Fruit fly (Drosophila melanogaster) whole organism, embryonic: ENCODE data around the gene CG10862.
A peak's percentile ranks its signal among the peaks of the same experiment; 100 is the strongest.

ENCODE experiments used
- CG10209 ChIP-seq: fragments of 200-800 bp; sonication (Bioruptor generic); optimal IDR thresholded peaks from 3 replicates; lab custom pipeline; 2017; ENCODE audit warnings: missing biosample characterization, mild to moderate bottlenecking, missing genetic modification characterization, missing genetic modification reagents
- CG10366 ChIP-seq: fragments of 200-800 bp; sonication (Bioruptor generic); IDR thresholded peaks from 2 replicates; pipeline ENCODE4 v1.3.6; 2022; ENCODE audit warnings: missing biosample characterization, missing genetic modification characterization
- CG11723 ChIP-seq: fragments of 200-800 bp; sonication (Bioruptor generic); optimal IDR thresholded peaks from 2 replicates; lab custom pipeline; 2017; ENCODE audit warnings: missing biosample characterization, mild to moderate bottlenecking, missing genetic modification characterization
- CG14014 ChIP-seq: fragments of 200-800 bp; sonication (Bioruptor generic); IDR thresholded peaks from 2 replicates; pipeline ENCODE4 v1.3.6; 2022; ENCODE audit warnings: missing biosample characterization, missing genetic modification characterization
- CG17568 ChIP-seq: fragments of 200-800 bp; sonication (Bioruptor generic); optimal IDR thresholded peaks from 2 replicates; lab custom pipeline; 2018; ENCODE audit warnings: missing biosample characterization, mild to moderate bottlenecking, missing genetic modification characterization, moderate library complexity
- CG17612 ChIP-seq: fragments of 200-800 bp; sonication (Bioruptor generic); IDR thresholded peaks from 2 replicates; pipeline ENCODE4 v1.3.6; 2022; ENCODE audit warnings: missing biosample characterization, missing genetic modification characterization
- CG17829 ChIP-seq: fragments of 200-800 bp; optimal IDR thresholded peaks from 2 replicates; lab custom pipeline; 2019; ENCODE audit warnings: missing biosample characterization, mild to moderate bottlenecking, missing genetic modification characterization, moderate library complexity
- CG2116 ChIP-seq: fragments of 200-800 bp; sonication (Bioruptor generic); optimal IDR thresholded peaks from 3 replicates; lab custom pipeline; 2018; ENCODE audit warnings: missing biosample characterization, mild to moderate bottlenecking, missing genetic modification characterization
- CG2712 ChIP-seq: fragments of 200-800 bp; optimal IDR thresholded peaks from 3 replicates; lab custom pipeline; 2019; ENCODE audit warnings: missing biosample characterization, mild to moderate bottlenecking, missing genetic modification characterization, moderate library complexity
- CG5953 ChIP-seq: fragments of 200-800 bp; sonication (Bioruptor generic); IDR thresholded peaks from 2 replicates; pipeline ENCODE4 v1.3.6; 2022; ENCODE audit warnings: missing biosample characterization, missing genetic modification characterization
- CG6689 ChIP-seq: fragments of 200-800 bp; sonication (Bioruptor generic); IDR thresholded peaks from 2 replicates; pipeline ENCODE4 v1.3.6; 2022; ENCODE audit warnings: missing biosample characterization, missing genetic modification characterization
- CG7271 ChIP-seq: fragments of 200-800 bp; sonication (Bioruptor generic); optimal IDR thresholded peaks from 2 replicates; lab custom pipeline; 2018; ENCODE audit warnings: missing biosample characterization, mild to moderate bottlenecking, missing genetic modification characterization, moderate library complexity
- CG7556 ChIP-seq: fragments of 200-800 bp; sonication (Bioruptor generic); optimal IDR thresholded peaks from 2 replicates; lab custom pipeline; 2017; ENCODE audit warnings: missing biosample characterization, mild to moderate bottlenecking, missing genetic modification characterization
- CG9609 ChIP-seq: fragments of 200-800 bp; sonication (Bioruptor generic); optimal IDR thresholded peaks from 3 replicates; lab custom pipeline; 2016; ENCODE audit warnings: missing biosample characterization, missing genetic modification characterization
- CG9817 ChIP-seq: fragments of 200-800 bp; sonication (Bioruptor generic); optimal IDR thresholded peaks from 2 replicates; lab custom pipeline; 2018; ENCODE audit warnings: missing biosample characterization, mild to moderate bottlenecking, missing genetic modification characterization, moderate library complexity
- CTCF ChIP-seq: fragments of 200-800 bp; sonication (Bioruptor generic); optimal IDR thresholded peaks from 2 replicates; lab custom pipeline; 2017; ENCODE audit warnings: missing biosample characterization, mild to moderate bottlenecking, missing genetic modification characterization, moderate library complexity
- Camta ChIP-seq: fragments of 200-800 bp; sonication (Bioruptor generic); optimal IDR thresholded peaks from 2 replicates; lab custom pipeline; 2016; ENCODE audit warnings: missing biosample characterization, missing genetic modification characterization
- Dp ChIP-seq: fragments of 200-800 bp; sonication (Bioruptor generic); optimal IDR thresholded peaks from 2 replicates; lab custom pipeline; 2018; ENCODE audit warnings: missing biosample characterization, mild to moderate bottlenecking, missing genetic modification characterization, moderate library complexity
- Elba2 ChIP-seq: fragments of 200-800 bp; sonication (Bioruptor generic); optimal IDR thresholded peaks from 3 replicates; lab custom pipeline; 2016; ENCODE audit warnings: missing biosample characterization, missing genetic modification characterization
- Hr3 ChIP-seq: fragments of 200-800 bp; sonication (Bioruptor generic); optimal IDR thresholded peaks from 3 replicates; lab custom pipeline; 2016; ENCODE audit warnings: missing biosample characterization, missing genetic modification characterization
- Hr51 ChIP-seq, 2 experiments: fragments of 200-800 bp; sonication (Bioruptor generic); optimal IDR thresholded peaks; 2 replicates in 1 of 2; 3 replicates in 1 of 2; lab custom pipeline; 2016 to 2018; ENCODE audit warnings: missing biosample characterization in 2 of 2, missing genetic modification characterization in 2 of 2, mild to moderate bottlenecking in 1 of 2, moderate library complexity in 1 of 2
- MTF-1 ChIP-seq: fragments of 200-800 bp; sonication (Bioruptor generic); optimal IDR thresholded peaks from 2 replicates; lab custom pipeline; 2018; ENCODE audit warnings: missing biosample characterization, mild to moderate bottlenecking, missing genetic modification characterization, borderline replicate concordance
- NK7.1 ChIP-seq: fragments of 200-800 bp; sonication (Bioruptor generic); optimal IDR thresholded peaks from 3 replicates; lab custom pipeline; 2016; ENCODE audit warnings: missing biosample characterization, missing genetic modification characterization
- NfI ChIP-seq: fragments of 200-800 bp; sonication (Bioruptor generic); optimal IDR thresholded peaks from 3 replicates; lab custom pipeline; 2018; ENCODE audit warnings: missing biosample characterization, mild to moderate bottlenecking, missing genetic modification characterization, moderate library complexity
- Optix ChIP-seq: fragments of 200-800 bp; sonication (Bioruptor generic); IDR thresholded peaks from 3 replicates; pipeline ENCODE4 v1.3.6; 2022; ENCODE audit warnings: missing biosample characterization, missing genetic modification characterization
- Pdp1 ChIP-seq, 2 experiments: fragments of 200-800 bp; sonication (Bioruptor generic); optimal IDR thresholded peaks; 3 replicates each; lab custom pipeline; 2016; ENCODE audit warnings: missing biosample characterization in 2 of 2, missing genetic modification characterization in 2 of 2, mild to moderate bottlenecking in 1 of 2, moderate library complexity in 1 of 2
- Ptx1 ChIP-seq: fragments of 200-800 bp; sonication (Bioruptor generic); IDR thresholded peaks from 2 replicates; pipeline ENCODE4 v1.3.6; 2022; ENCODE audit warnings: missing biosample characterization, missing genetic modification characterization
- Ravus ChIP-seq: fragments of 200-800 bp; sonication (Bioruptor generic); IDR thresholded peaks from 2 replicates; pipeline ENCODE4 v1.3.6; 2022; ENCODE audit warnings: missing biosample characterization, missing genetic modification characterization
- Sry-δ ChIP-seq: fragments of 200-800 bp; sonication (Bioruptor generic); optimal IDR thresholded peaks from 2 replicates; lab custom pipeline; 2016; ENCODE audit warnings: missing biosample characterization, missing genetic modification characterization
- TFAM ChIP-seq: fragments of 200-800 bp; sonication (Bioruptor generic); optimal IDR thresholded peaks from 2 replicates; lab custom pipeline; 2017; ENCODE audit warnings: missing biosample characterization, missing genetic modification characterization, inconsistent platforms
- caup ChIP-seq: fragments of 200-800 bp; sonication (Bioruptor generic); optimal IDR thresholded peaks from 3 replicates; lab custom pipeline; 2017; ENCODE audit warnings: missing biosample characterization, mild to moderate bottlenecking, missing genetic modification characterization, moderate library complexity; ENCODE audit not compliant: severe bottlenecking
- ci ChIP-seq: fragments of 200-800 bp; sonication (Bioruptor generic); IDR thresholded peaks from 3 replicates; pipeline ENCODE4 v1.3.6; 2022; ENCODE audit warnings: missing biosample characterization, missing genetic modification characterization
- croc ChIP-seq: fragments of 200-800 bp; sonication (Bioruptor generic); conservative IDR thresholded peaks from 3 replicates; pipeline ENCODE4 v1.3.6; 2022; ENCODE audit warnings: missing biosample characterization, missing genetic modification characterization
- danr ChIP-seq: fragments of 200-800 bp; sonication (Bioruptor generic); IDR thresholded peaks from 2 replicates; pipeline ENCODE4 v1.3.6; 2022; ENCODE audit warnings: missing biosample characterization, missing genetic modification characterization
- dmrt99B ChIP-seq: fragments of 200-800 bp; sonication (Bioruptor generic); optimal IDR thresholded peaks from 2 replicates; lab custom pipeline; 2018; ENCODE audit warnings: missing biosample characterization, mild to moderate bottlenecking, missing genetic modification characterization, moderate library complexity
- ems ChIP-seq: fragments of 200-800 bp; sonication (Bioruptor generic); optimal IDR thresholded peaks from 3 replicates; lab custom pipeline; 2016; ENCODE audit warnings: missing biosample characterization, missing genetic modification characterization
- fd64A ChIP-seq: fragments of 200-800 bp; sonication (Bioruptor generic); optimal IDR thresholded peaks from 3 replicates; lab custom pipeline; 2018; ENCODE audit warnings: missing biosample characterization, mild to moderate bottlenecking, missing genetic modification characterization
- gce ChIP-seq: fragments of 200-800 bp; sonication (Bioruptor generic); IDR thresholded peaks from 3 replicates; pipeline ENCODE4 v1.3.6; 2022; ENCODE audit warnings: missing biosample characterization, missing genetic modification characterization
- gfzf ChIP-seq: fragments of 200-800 bp; sonication (Bioruptor generic); optimal IDR thresholded peaks from 2 replicates; lab custom pipeline; 2016; ENCODE audit warnings: missing biosample characterization, mild to moderate bottlenecking, missing genetic modification characterization, moderate library complexity
- h ChIP-seq: fragments of >200 bp; optimal IDR thresholded peaks from 2 replicates; lab custom pipeline; 2017
- knrl ChIP-seq: fragments of 200-800 bp; sonication (Bioruptor generic); IDR thresholded peaks from 3 replicates; pipeline ENCODE4 v1.3.6; 2022; ENCODE audit warnings: missing biosample characterization, missing genetic modification characterization; ENCODE audit not compliant: partially characterized antibody
- repo ChIP-seq: fragments of 200-800 bp; sonication (Bioruptor generic); optimal IDR thresholded peaks from 2 replicates; lab custom pipeline; 2016; ENCODE audit warnings: missing biosample characterization, missing genetic modification characterization
- scrt ChIP-seq: fragments of 200-800 bp; sonication (Bioruptor generic); optimal IDR thresholded peaks from 2 replicates; lab custom pipeline; 2018; ENCODE audit warnings: missing biosample characterization, mild to moderate bottlenecking, missing genetic modification characterization, moderate library complexity
- sens ChIP-seq: fragments of 200-800 bp; sonication (Bioruptor generic); peaks from one replicate; lab custom pipeline; 2016; ENCODE audit warnings: missing biosample characterization, missing genetic modification characterization
- sim ChIP-seq: fragments of 200-800 bp; sonication (Bioruptor generic); IDR thresholded peaks from 2 replicates; pipeline ENCODE4 v1.3.6; 2022; ENCODE audit warnings: missing biosample characterization, missing genetic modification characterization
- sima ChIP-seq: fragments of 200-800 bp; sonication (Bioruptor generic); optimal IDR thresholded peaks from 2 replicates; lab custom pipeline; 2016; ENCODE audit warnings: missing biosample characterization, missing genetic modification characterization
- sqz ChIP-seq: fragments of 200-800 bp; sonication (Bioruptor generic); optimal IDR thresholded peaks from 3 replicates; lab custom pipeline; 2018; ENCODE audit warnings: missing biosample characterization, mild to moderate bottlenecking, missing genetic modification characterization
- trh ChIP-seq: fragments of 200-800 bp; sonication (Bioruptor generic); optimal IDR thresholded peaks from 2 replicates; lab custom pipeline; 2016; ENCODE audit warnings: missing biosample characterization, missing genetic modification characterization
- usp ChIP-seq: fragments of >200 bp; optimal IDR thresholded peaks from 2 replicates; lab custom pipeline; 2017; ENCODE audit warnings: missing biosample characterization, missing genetic modification characterization
- vvl ChIP-seq: fragments of 200-800 bp; sonication (Bioruptor generic); IDR thresholded peaks from 2 replicates; pipeline ENCODE4 v1.3.6; 2022; ENCODE audit warnings: missing biosample characterization, missing genetic modification characterization

CG10862 gene

dm6 chr3L:3638587-3639312, 15.8 kb downstream of the CG10862 start (continued):
- TF ChIP-seq MTF-1 (GFP tag; lab: Kevin White, UChicago) (peak; percentile 5), TFAM (GFP tag; lab: Kevin White, UChicago) (peak; percentile 21), caup (GFP tag; lab: Kevin White, UChicago) (no peak), NK7.1 (no peak), ci (GFP tag; lab: Robert Waterston, UW) (peak; percentile 85), CG14014 (GFP tag; lab: Robert Waterston, UW) (no peak), repo (GFP tag; lab: Kevin White, UChicago) (peak; percentile 16), croc (GFP tag; lab: Robert Waterston, UW) (peak; percentile 85), NfI (peak; percentile 54), Optix (GFP tag; lab: Robert Waterston, UW) (no peak), h (lab: Kevin White, UChicago) (no peak), scrt (peak; percentile 17), Camta (GFP tag; lab: Kevin White, UChicago) (peak; percentile 77), knrl (GFP tag; lab: Robert Waterston, UW) (no peak), usp (no peak), CG2712 (tag; lab: Kevin White, UChicago) (peak; percentile 92), Ptx1 (GFP tag; lab: Robert Waterston, UW) (peak; percentile 50; the same call in 1 of the 2 replicates), CG5953 (GFP tag; lab: Robert Waterston, UW) (no peak), CG17829 (peak; percentile 88), sima (peak; percentile 21), CG6689 (peak; percentile 66), danr (GFP tag; lab: Robert Waterston, UW) (0 out of 2 replicates have a peak, but pooled peaks have one; percentile 24), ems (peak; percentile 51), CG10209 (GFP tag; lab: Kevin White, UChicago) (peak; percentile 80), CG9817 (tag; lab: Kevin White, UChicago) (peak; percentile 20), CG11723 (peak; percentile 52), sqz (GFP tag; lab: Kevin White, UChicago) (peak; percentile 44), Ravus (no peak), Dp (no peak), fd64A (GFP tag; lab: Kevin White, UChicago) (no peak), Hr3 (GFP tag; lab: Kevin White, UChicago) (peak; percentile 75), CG9609 (GFP tag; lab: Kevin White, UChicago) (no peak), gfzf (GFP tag; lab: Kevin White, UChicago) (no peak), CG17612 (no peak), CG7271 (tag; lab: Kevin White, UChicago) (no peak), CG7556 (GFP tag; lab: Kevin White, UChicago) (peak; percentile 78), CG17568 (GFP tag; lab: Kevin White, UChicago) (peak; percentile 19), vvl (GFP tag; lab: Robert Waterston, UW) (peak; percentile 93), Sry-δ (GFP tag; lab: Kevin White, UChicago) (no peak), trh (GFP tag; lab: Kevin White, UChicago) (peak; percentile 35), gce (peak; percentile 72; the same call in 2 of the 3 replicates), sim (GFP tag; lab: Robert Waterston, UW) (peak; percentile 70), CTCF (GFP tag; lab: Kevin White, UChicago) (no peak), Pdp1 (GFP tag; optimal IDR thresholded peaks at IDR 0.05; lab: Kevin White, UChicago) (peak; percentile 65 to 68), sens (peak; percentile 99), dmrt99B (tag; lab: Kevin White, UChicago) (peak; percentile 89), CG2116 (no peak), Elba2 (GFP tag; lab: Kevin White, UChicago) (no peak), Hr51 (GFP tag; optimal IDR thresholded peaks at IDR 0.05; lab: Kevin White, UChicago) (peak; percentile 45 to 70), CG10366 (GFP tag; lab: Robert Waterston, UW) (peak; percentile 55; the same call in 1 of the 2 replicates)
